Fruit fly (Drosophila melanogaster): ENCODE data around the gene Ppcs.

- no peak for TF ChIP-seq dmrt93B (GFP tag; optimal IDR thresholded peaks at IDR 0.05)
- no peak for TF ChIP-seq woc (GFP tag; optimal IDR thresholded peaks at IDR 0.05)
- no peak for TF ChIP-seq Hnf4 (GFP tag; optimal IDR thresholded peaks at IDR 0.05)
- no peak for TF ChIP-seq Hr78 (GFP tag; optimal IDR thresholded peaks at IDR 0.05)
- TF ChIP-seq pan (optimal IDR thresholded peaks at IDR 0.05) = no peak
- no peak for TF ChIP-seq Abd-B (GFP tag; optimal IDR thresholded peaks at IDR 0.05)
- no peak for TF ChIP-seq h (GFP tag; optimal IDR thresholded peaks at IDR 0.05)
- no peak for TF ChIP-seq fru (GFP tag; optimal IDR thresholded peaks at IDR 0.05)
- no peak for TF ChIP-seq Dfd (GFP tag; optimal IDR thresholded peaks at IDR 0.05)
These were observed 10.3 kb upstream of the Ppcs start for dm6 chr3R:19157997-19158396.

Data from whole organism, wandering third instar larva.